Worm (Caenorhabditis elegans) whole organism, young adult: ENCODE measurements around the gene C05C8.1.

Experiments
- B0019.2 ChIP-seq: fragments of 200-800 bp; sonication (Bioruptor generic); conservative IDR thresholded peaks from 2 replicates; pipeline ENCODE4 v1.3.6; 2022; ENCODE audit warnings: missing genetic modification reagents, missing genetic modification characterization, missing compliant biosample characterization
- B0035.1 ChIP-seq: sonication (generic microtip); optimal IDR thresholded peaks from 2 replicates; lab custom pipeline; 2016; ENCODE audit warnings: missing genetic modification characterization, mild to moderate bottlenecking, missing compliant biosample characterization, missing genotype, missing genetic modification reagents
- B0336.3 ChIP-seq: fragments of 200-800 bp; sonication (Bioruptor generic); IDR thresholded peaks from 2 replicates; pipeline ENCODE4 v1.3.6; 2022; ENCODE audit warnings: missing genetic modification characterization, missing compliant biosample characterization
- C17E4.6 ChIP-seq: fragments of 200-800 bp; sonication (Bioruptor generic); IDR thresholded peaks from 2 replicates; pipeline ENCODE4 v1.3.6; 2022; ENCODE audit warnings: missing genetic modification reagents, missing genetic modification characterization, missing compliant biosample characterization
- F22D6.2 ChIP-seq: sonication (generic microtip); optimal IDR thresholded peaks from 2 replicates; lab custom pipeline; 2016; ENCODE audit warnings: mild to moderate bottlenecking, missing genetic modification characterization, missing compliant biosample characterization
- F23B12.7 ChIP-seq: sonication (generic microtip); optimal IDR thresholded peaks from 2 replicates; lab custom pipeline; 2017; ENCODE audit warnings: missing genetic modification characterization, mild to moderate bottlenecking, missing compliant biosample characterization, antibody characterized with exemption, moderate library complexity; ENCODE audit not compliant: insufficient read depth
- F37B4.10 ChIP-seq: fragments of 200-800 bp; sonication (Bioruptor generic); IDR thresholded peaks from 2 replicates; pipeline ENCODE4 v1.3.6; 2022; ENCODE audit warnings: missing genetic modification characterization, missing compliant biosample characterization
- F52B5.7 ChIP-seq: sonication (generic microtip); optimal IDR thresholded peaks from 2 replicates; lab custom pipeline; 2016; ENCODE audit warnings: mild to moderate bottlenecking, missing genetic modification characterization, missing compliant biosample characterization
- K12H6.12 ChIP-seq: fragments of 200-800 bp; sonication (Bioruptor generic); optimal IDR thresholded peaks from 2 replicates; lab custom pipeline; 2018; ENCODE audit warnings: mild to moderate bottlenecking, missing genetic modification characterization, missing compliant biosample characterization
- Y53F4B.3 ChIP-seq: fragments of 200-800 bp; sonication (Bioruptor generic); IDR thresholded peaks from 2 replicates; pipeline ENCODE4 v1.3.6; 2022; ENCODE audit warnings: missing genetic modification reagents, missing genetic modification characterization, missing compliant biosample characterization
- Y56A3A.18 ChIP-seq: fragments of 200-800 bp; sonication (Bioruptor generic); IDR thresholded peaks from 2 replicates; pipeline ENCODE4 v1.3.6; 2022; ENCODE audit warnings: missing genetic modification reagents, missing genetic modification characterization, missing compliant biosample characterization
- Y79H2A.3 ChIP-seq: fragments of 200-800 bp; sonication (Bioruptor generic); conservative IDR thresholded peaks from 2 replicates; pipeline ENCODE4 v1.3.6; 2022; ENCODE audit warnings: missing genetic modification reagents, missing genetic modification characterization, missing compliant biosample characterization
- Y95B8A.8 ChIP-seq: fragments of 200-800 bp; sonication (Bioruptor generic); IDR thresholded peaks from 2 replicates; pipeline ENCODE4 v1.3.6; 2022; ENCODE audit warnings: missing genetic modification reagents, missing genetic modification characterization, missing compliant biosample characterization
- ZK185.1 ChIP-seq: sonication (generic microtip); optimal IDR thresholded peaks from 2 replicates; lab custom pipeline; 2016; ENCODE audit warnings: mild to moderate bottlenecking, missing genetic modification characterization, missing compliant biosample characterization; ENCODE audit not compliant: poor library complexity, severe bottlenecking
- aptf-3 ChIP-seq: fragments of 200-800 bp; sonication (Bioruptor generic); IDR thresholded peaks from 2 replicates; pipeline ENCODE4 v1.3.6; 2022; ENCODE audit warnings: missing genetic modification characterization, missing compliant biosample characterization
- attf-3 ChIP-seq: fragments of 200-800 bp; sonication (Bioruptor generic); conservative IDR thresholded peaks from 2 replicates; pipeline ENCODE4 v1.3.6; 2022; ENCODE audit warnings: missing genetic modification reagents, missing genetic modification characterization, missing compliant biosample characterization
- attf-6 ChIP-seq: fragments of 200-800 bp; sonication (Bioruptor generic); IDR thresholded peaks from 2 replicates; pipeline ENCODE4 v1.3.6; 2022; ENCODE audit warnings: missing genetic modification reagents, missing genetic modification characterization, missing compliant biosample characterization
- bed-1 ChIP-seq: fragments of 200-800 bp; sonication (Bioruptor generic); IDR thresholded peaks from 2 replicates; pipeline ENCODE4 v1.3.6; 2022; ENCODE audit warnings: missing genetic modification reagents, missing genetic modification characterization, missing compliant biosample characterization
- bed-2 ChIP-seq: fragments of 200-800 bp; sonication (Bioruptor generic); IDR thresholded peaks from 2 replicates; pipeline ENCODE4 v1.3.6; 2022; ENCODE audit warnings: missing genetic modification reagents, missing genetic modification characterization, missing compliant biosample characterization
- cebp-2 ChIP-seq: fragments of 200-800 bp; sonication (Bioruptor generic); IDR thresholded peaks from 2 replicates; pipeline ENCODE4 v1.3.6; 2022; ENCODE audit warnings: missing genetic modification characterization, missing compliant biosample characterization
- ceh-27 ChIP-seq: fragments of 200-800 bp; sonication (Bioruptor generic); optimal IDR thresholded peaks from 2 replicates; lab custom pipeline; 2018; ENCODE audit warnings: mild to moderate bottlenecking, missing genetic modification characterization, moderate library complexity, missing compliant biosample characterization
- dox-1 ChIP-seq: fragments of 200-800 bp; sonication (Bioruptor generic); IDR thresholded peaks from 2 replicates; pipeline ENCODE4 v1.3.6; 2022; ENCODE audit warnings: missing genetic modification reagents, missing genetic modification characterization, missing compliant biosample characterization
- efl-1 ChIP-seq: fragments of 150-350 bp; optimal IDR thresholded peaks from 2 replicates; lab custom pipeline; 2014; ENCODE audit warnings: missing biosample characterization, missing genetic modification reagents, missing genetic modification characterization
- egl-18 ChIP-seq: fragments of 200-800 bp; sonication (Bioruptor generic); IDR thresholded peaks from 2 replicates; pipeline ENCODE4 v1.3.6; 2022; ENCODE audit warnings: missing genetic modification reagents, missing genetic modification characterization, missing compliant biosample characterization
- egrh-3 ChIP-seq: fragments of 200-800 bp; sonication (Bioruptor generic); IDR thresholded peaks from 2 replicates; pipeline ENCODE4 v1.3.6; 2022; ENCODE audit warnings: missing genetic modification reagents, missing genetic modification characterization, missing compliant biosample characterization
- gei-17 ChIP-seq: fragments of 200-800 bp; sonication (Bioruptor generic); optimal IDR thresholded peaks from 2 replicates; lab custom pipeline; 2018; ENCODE audit warnings: mild to moderate bottlenecking, missing genetic modification characterization, missing compliant biosample characterization
- hlh-12 ChIP-seq: sonication (generic microtip); optimal IDR thresholded peaks from 2 replicates; lab custom pipeline; 2016; ENCODE audit warnings: missing genetic modification characterization, missing compliant biosample characterization
- hlh-26 ChIP-seq: fragments of 200-800 bp; sonication (Bioruptor generic); conservative IDR thresholded peaks from 2 replicates; pipeline ENCODE4 v1.3.6; 2022; ENCODE audit warnings: missing genetic modification reagents, missing genetic modification characterization, missing compliant biosample characterization
- hmg-1.2 ChIP-seq: fragments of 200-800 bp; sonication (Bioruptor generic); IDR thresholded peaks from 2 replicates; pipeline ENCODE4 v1.3.6; 2022; ENCODE audit warnings: missing genetic modification reagents, missing genetic modification characterization, missing compliant biosample characterization
- lin-35 ChIP-seq, 3 experiments: fragments of 150-350 bp in 2 of 3; sonication (generic microtip) in 1 of 3; optimal IDR thresholded peaks; 2 replicates each; lab custom pipeline; 2014 to 2018; ENCODE audit warnings: missing biosample characterization in 3 of 3, missing genetic modification characterization in 3 of 3, missing genetic modification reagents in 3 of 3
- lsl-1 ChIP-seq: fragments of 200-800 bp; sonication (Bioruptor generic); optimal IDR thresholded peaks from 2 replicates; lab custom pipeline; 2018; ENCODE audit warnings: mild to moderate bottlenecking, missing genetic modification characterization, moderate library complexity, missing compliant biosample characterization
- lsy-27 ChIP-seq: sonication (generic microtip); optimal IDR thresholded peaks from 2 replicates; lab custom pipeline; 2017; ENCODE audit warnings: missing genetic modification characterization, mild to moderate bottlenecking, missing compliant biosample characterization, antibody characterized with exemption, missing genotype, borderline replicate concordance; ENCODE audit not compliant: insufficient read depth
- madf-10 ChIP-seq: sonication (generic microtip); optimal IDR thresholded peaks from 2 replicates; lab custom pipeline; 2016; ENCODE audit warnings: mild to moderate bottlenecking, missing genetic modification characterization, missing compliant biosample characterization
- mxl-1 ChIP-seq: sonication (generic microtip); optimal IDR thresholded peaks from 2 replicates; lab custom pipeline; 2016; ENCODE audit warnings: missing genetic modification characterization, missing compliant biosample characterization
- nhr-179 ChIP-seq: sonication (generic microtip); optimal IDR thresholded peaks from 2 replicates; lab custom pipeline; 2016; ENCODE audit warnings: mild to moderate bottlenecking, missing genetic modification characterization, missing compliant biosample characterization
- rcor-1 ChIP-seq: fragments of 200-800 bp; sonication (Bioruptor generic); IDR thresholded peaks from 2 replicates; pipeline ENCODE4 v1.3.6; 2022; ENCODE audit warnings: missing genetic modification reagents, missing genetic modification characterization, missing compliant biosample characterization
- somi-1 ChIP-seq: fragments of 200-800 bp; sonication (Bioruptor generic); optimal IDR thresholded peaks from 2 replicates; lab custom pipeline; 2018; ENCODE audit warnings: mild to moderate bottlenecking, missing genetic modification characterization, missing compliant biosample characterization
- sptf-2 ChIP-seq: fragments of 200-800 bp; sonication (Bioruptor generic); optimal IDR thresholded peaks from 2 replicates; lab custom pipeline; 2018; ENCODE audit warnings: mild to moderate bottlenecking, missing genetic modification characterization, missing compliant biosample characterization
- unc-130 ChIP-seq: sonication (generic microtip); optimal IDR thresholded peaks from 2 replicates; lab custom pipeline; 2016; ENCODE audit warnings: missing genetic modification reagents, missing genetic modification characterization, missing compliant biosample characterization
- zfh-2 ChIP-seq: fragments of 200-800 bp; sonication (Bioruptor generic); conservative IDR thresholded peaks from 2 replicates; pipeline ENCODE4 v1.3.6; 2022; ENCODE audit warnings: missing genetic modification reagents, missing genetic modification characterization, missing compliant biosample characterization
- ztf-25 ChIP-seq: fragments of 200-800 bp; sonication (Bioruptor generic); IDR thresholded peaks from 2 replicates; pipeline ENCODE4 v1.3.6; 2022; ENCODE audit warnings: missing genetic modification reagents, missing genetic modification characterization, missing compliant biosample characterization
- ztf-26 ChIP-seq: sonication (generic microtip); optimal IDR thresholded peaks from 2 replicates; lab custom pipeline; 2017; ENCODE audit warnings: missing genetic modification characterization, missing compliant biosample characterization
- ztf-28 ChIP-seq: fragments of 200-800 bp; sonication (Bioruptor generic); IDR thresholded peaks from 2 replicates; pipeline ENCODE4 v1.3.6; 2022; ENCODE audit warnings: missing genetic modification reagents, missing genetic modification characterization, missing compliant biosample characterization
- ztf-3 ChIP-seq: fragments of 200-800 bp; sonication (Bioruptor generic); optimal IDR thresholded peaks from 2 replicates; lab custom pipeline; 2018; ENCODE audit warnings: mild to moderate bottlenecking, missing genetic modification characterization, missing compliant biosample characterization

The C05C8.1 gene

DNA sequence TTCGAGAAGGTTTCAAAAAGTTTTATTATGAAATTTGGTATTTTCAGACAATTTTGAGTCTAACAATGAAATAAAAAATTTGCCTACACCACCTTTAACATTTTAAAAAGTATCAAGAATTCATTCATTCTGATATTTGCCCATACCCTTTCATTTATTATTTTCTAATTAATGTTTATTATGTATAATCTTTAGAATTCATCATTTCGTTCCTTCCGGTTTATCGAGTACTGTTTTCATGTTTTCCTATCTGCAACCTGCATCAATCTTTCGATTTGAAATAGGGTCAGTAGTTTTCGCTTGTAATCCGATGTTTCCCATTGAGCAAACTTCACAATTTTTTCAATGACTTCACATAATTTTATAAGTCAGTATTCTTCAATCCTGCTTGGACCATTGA lies 29.8 kb downstream of the C05C8.1 start, which contains the start of gene C13A2.6:
Gene C13A2.6 (plus strand): TSS at position 301 of the 400 bp plus-strand sequence.
- TF ChIP-seq B0035.1 (no peak), Y95B8A.8 (GFP tag; lab: Robert Waterston, UW) (no peak), ztf-26 (tag; lab: Kevin White, UChicago) (no peak), unc-130 (GFP tag; lab: Kevin White, UChicago) (no peak), bed-2 (no peak), egl-18 (GFP tag; lab: Robert Waterston, UW) (no peak), cebp-2 (GFP tag; lab: Robert Waterston, UW) (no peak), gei-17 (no peak), attf-3 (no peak), somi-1 (GFP tag; lab: Kevin White, UChicago) (no peak), lsy-27 (no peak), hlh-12 (no peak), mxl-1 (tag; lab: Kevin White, UChicago) (no peak), ztf-3 (GFP tag; lab: Kevin White, UChicago) (no peak)

DNA sequence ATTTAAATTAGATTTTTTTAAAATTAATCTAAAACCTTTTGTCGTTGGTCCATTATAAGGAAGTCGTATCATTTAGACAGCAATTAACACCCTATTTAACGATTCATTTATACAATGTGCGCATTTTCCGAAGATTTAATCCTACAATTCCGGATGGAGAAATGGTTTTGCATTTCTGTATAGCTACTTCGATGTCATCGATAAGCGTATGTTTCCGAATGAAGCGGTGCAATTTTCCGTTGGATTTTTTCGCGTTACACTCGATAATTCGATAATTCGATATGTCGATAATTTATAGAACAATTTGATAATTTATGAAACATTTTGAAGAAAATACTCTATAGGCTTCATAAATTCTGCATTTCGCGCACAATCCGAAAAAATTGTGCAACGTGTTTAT lies 35.4 kb downstream of the C05C8.1 start, which contains the start of gene C13A2.10:
Gene C13A2.10 (minus strand): TSS at position 101 of the 400 bp plus-strand sequence.
- TF ChIP-seq ZK185.1 (tag; lab: Kevin White, UChicago) (no peak), egrh-3 (GFP tag; lab: Robert Waterston, UW) (no peak), lin-35 (GFP tag; optimal IDR thresholded peaks at IDR 0.05; lab: Kevin White, UChicago) (no peak), sptf-2 (no peak), ztf-28 (GFP tag; lab: Robert Waterston, UW) (no peak), aptf-3 (GFP tag; lab: Robert Waterston, UW) (no peak), F52B5.7 (tag; lab: Kevin White, UChicago) (no peak), F37B4.10 (GFP tag; lab: Robert Waterston, UW) (no peak), Y53F4B.3 (GFP tag; lab: Robert Waterston, UW) (no peak), nhr-179 (tag; lab: Kevin White, UChicago) (no peak), dox-1 (no peak), rcor-1 (GFP tag; lab: Robert Waterston, UW) (no peak), ceh-27 (GFP tag; lab: Kevin White, UChicago) (no peak), bed-1 (no peak)
- TF ChIP-seq, all 124 proteins: peak for 0

DNA sequence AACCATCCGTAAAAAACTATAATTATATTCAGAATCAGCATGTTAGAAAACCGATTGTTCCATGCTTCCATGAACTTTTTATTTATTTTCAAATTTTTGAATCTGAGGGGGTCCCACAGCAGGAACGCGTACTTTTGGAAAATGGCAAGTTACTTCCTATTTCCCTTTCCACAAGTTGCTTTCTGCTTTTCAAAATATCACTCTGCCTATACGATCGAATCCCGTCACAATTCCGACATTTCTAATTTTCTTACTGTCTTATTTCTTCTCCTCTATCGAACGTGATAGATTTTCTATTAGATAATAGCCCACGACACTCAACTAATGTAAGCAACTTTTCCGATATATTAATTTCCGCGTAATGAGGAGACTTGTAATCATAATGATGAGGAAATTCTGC lies 35.9 kb downstream of the C05C8.1 start, which contains the start of gene C13A2.5:
Gene C13A2.5 (plus strand): TSS at position 301 of the 400 bp plus-strand sequence.
- TF ChIP-seq F23B12.7 (tag; lab: Kevin White, UChicago) (no peak), madf-10 (tag; lab: Kevin White, UChicago) (no peak), hlh-26 (GFP tag; lab: Robert Waterston, UW) (no peak), efl-1 (GFP tag; lab: Kevin White, UChicago) (no peak), B0019.2 (GFP tag; lab: Robert Waterston, UW) (no peak)

- TF ChIP-seq K12H6.12 (tag; lab: Kevin White, UChicago) (no peak), egrh-3 (GFP tag; lab: Robert Waterston, UW) (no peak), hmg-1.2 (GFP tag; lab: Robert Waterston, UW) (no peak), zfh-2 (no peak), B0336.3 (GFP tag; lab: Robert Waterston, UW) (no peak), dox-1 (no peak), Y56A3A.18 (no peak), ztf-25 (GFP tag; lab: Robert Waterston, UW) (no peak), C17E4.6 (no peak), somi-1 (GFP tag; lab: Kevin White, UChicago) (no peak), Y79H2A.3 (GFP tag; lab: Robert Waterston, UW) (no peak), F22D6.2 (tag; lab: Kevin White, UChicago) (no peak), lsl-1 (no peak), ZK185.1 (tag; lab: Kevin White, UChicago) (no peak), attf-6 (GFP tag; lab: Robert Waterston, UW) (no peak)
Measured at ce11 chrV:7279090-7279489, 39.5 kb downstream of the C05C8.1 start, which contains the start of gene C13A2.4. Gene C13A2.4, plus strand, starts transcription at chrV:7279390.
